Fruit fly (Drosophila melanogaster) whole organism, wandering third instar larva: ENCODE data around the gene Pif1B.

Source experiments
- Abd-B ChIP-seq: fragments of >200 bp; optimal IDR thresholded peaks from 2 replicates; lab custom pipeline; 2017; ENCODE audit warnings: missing biosample characterization, missing genetic modification characterization
- CG32264 ChIP-seq: fragments of 200-800 bp; sonication (Bioruptor generic); optimal IDR thresholded peaks from 2 replicates; lab custom pipeline; 2016; ENCODE audit warnings: missing biosample characterization, missing genetic modification characterization
- CG9705 ChIP-seq: fragments of 200-800 bp; sonication (Bioruptor generic); optimal IDR thresholded peaks from 2 replicates; lab custom pipeline; 2018; ENCODE audit warnings: missing biosample characterization, mild to moderate bottlenecking, missing genetic modification characterization
- CrebA ChIP-seq: fragments of 200-800 bp; sonication (Bioruptor generic); optimal IDR thresholded peaks from 2 replicates; lab custom pipeline; 2016; ENCODE audit warnings: missing biosample characterization, mild to moderate bottlenecking, missing genetic modification characterization, borderline replicate concordance
- Dfd ChIP-seq: fragments of >200 bp; optimal IDR thresholded peaks from 2 replicates; lab custom pipeline; 2017; ENCODE audit warnings: missing biosample characterization, missing genetic modification characterization
- Dif ChIP-seq: fragments of 200-275, 200-300 bp; sonication (Bioruptor generic); optimal IDR thresholded peaks from 2 replicates; lab custom pipeline; 2018; ENCODE audit warnings: missing biosample characterization, missing genetic modification characterization; ENCODE audit not compliant: partially characterized antibody
- GATAd ChIP-seq: sonication (Bioruptor generic); optimal IDR thresholded peaks from 2 replicates; lab custom pipeline; 2016; ENCODE audit warnings: missing biosample characterization, missing genetic modification characterization
- HLH106 ChIP-seq: fragments of 200-800 bp; optimal IDR thresholded peaks from 3 replicates; lab custom pipeline; 2019; ENCODE audit warnings: missing biosample characterization, mild to moderate bottlenecking, missing genetic modification characterization, moderate library complexity
- Hnf4 ChIP-seq: fragments of 200-800 bp; sonication (Bioruptor generic); optimal IDR thresholded peaks from 2 replicates; lab custom pipeline; 2016; ENCODE audit warnings: missing biosample characterization, mild to moderate bottlenecking, missing genetic modification characterization
- Hr78 ChIP-seq: fragments of >200 bp; optimal IDR thresholded peaks from 2 replicates; lab custom pipeline; 2017; ENCODE audit warnings: missing biosample characterization, missing genetic modification characterization
- N ChIP-seq: fragments of >200 bp; optimal IDR thresholded peaks from 2 replicates; lab custom pipeline; 2018; ENCODE audit warnings: missing biosample characterization, missing external identifiers, missing genetic modification characterization
- Rel ChIP-seq, 2 experiments: fragments of 200-800 bp; sonication (Bioruptor generic) in 1 of 2; optimal IDR thresholded peaks; 2 replicates in 1 of 2; 3 replicates in 1 of 2; lab custom pipeline; 2016 to 2019; ENCODE audit warnings: mild to moderate bottlenecking in 2 of 2, missing biosample characterization in 2 of 2, missing genetic modification characterization in 2 of 2, moderate library complexity in 1 of 2
- Sp1 ChIP-seq: fragments of 200-800 bp; sonication (Bioruptor generic); optimal IDR thresholded peaks from 3 replicates; lab custom pipeline; 2019; ENCODE audit warnings: missing biosample characterization, mild to moderate bottlenecking, missing genetic modification characterization, moderate library complexity
- Vsx2 ChIP-seq: fragments of 200-300, 225-300 bp; sonication (Bioruptor generic); optimal IDR thresholded peaks from 2 replicates; lab custom pipeline; 2018; ENCODE audit warnings: missing biosample characterization, missing genetic modification characterization; ENCODE audit not compliant: partially characterized antibody
- br ChIP-seq: fragments of 200-800 bp; sonication (Bioruptor generic); optimal IDR thresholded peaks from 2 replicates; lab custom pipeline; 2016; ENCODE audit warnings: missing biosample characterization, missing genetic modification characterization
- brk ChIP-seq: fragments of 200-800 bp; sonication (Bioruptor generic); optimal IDR thresholded peaks from 2 replicates; lab custom pipeline; 2016; ENCODE audit warnings: missing biosample characterization, mild to moderate bottlenecking, missing genetic modification characterization
- dl ChIP-seq, 2 experiments: fragments of 175-275, 200-275 bp in 1 of 2; fragments of 200-275 bp in 1 of 2; sonication (Bioruptor generic); optimal IDR thresholded peaks; lab custom pipeline; 2018; ENCODE audit warnings: mild to moderate bottlenecking in 2 of 2, missing biosample characterization in 2 of 2, missing genetic modification characterization in 2 of 2, moderate library complexity in 2 of 2; ENCODE audit not compliant: partially characterized antibody in 2 of 2, insufficient read depth in 1 of 2
- dsf ChIP-seq: sonication (Bioruptor generic); optimal IDR thresholded peaks from 2 replicates; lab custom pipeline; 2016; ENCODE audit warnings: missing biosample characterization, missing genetic modification characterization, borderline replicate concordance
- ey ChIP-seq: fragments of 200-800 bp; sonication (Bioruptor generic); optimal IDR thresholded peaks from 2 replicates; lab custom pipeline; 2016; ENCODE audit warnings: missing biosample characterization, missing genetic modification characterization
- foxo ChIP-seq, 2 experiments: fragments of 200-800 bp; sonication (Bioruptor generic); optimal IDR thresholded peaks; 2 replicates in 1 of 2; 3 replicates in 1 of 2; lab custom pipeline; 2016 to 2017; ENCODE audit warnings: missing biosample characterization in 2 of 2, missing genetic modification characterization in 2 of 2
- fru ChIP-seq: fragments of 200-800 bp; sonication (Bioruptor generic); optimal IDR thresholded peaks from 3 replicates; lab custom pipeline; 2016; ENCODE audit warnings: missing biosample characterization, mild to moderate bottlenecking, missing genetic modification characterization
- h ChIP-seq: fragments of 200-800 bp; sonication (Bioruptor generic); optimal IDR thresholded peaks from 3 replicates; lab custom pipeline; 2016; ENCODE audit warnings: missing biosample characterization, mild to moderate bottlenecking, missing genetic modification characterization
- jim ChIP-seq: fragments of 175-275, 200-325 bp; sonication (Bioruptor generic); optimal IDR thresholded peaks from 2 replicates; lab custom pipeline; 2016; ENCODE audit warnings: missing biosample characterization, mild to moderate bottlenecking, missing genetic modification characterization
- lola ChIP-seq: fragments of >200 bp; optimal IDR thresholded peaks from 2 replicates; lab custom pipeline; 2017; ENCODE audit warnings: missing biosample characterization, missing genetic modification characterization
- rgr ChIP-seq: fragments of 200-800 bp; sonication (Bioruptor generic); optimal IDR thresholded peaks from 3 replicates; lab custom pipeline; 2016; ENCODE audit warnings: missing biosample characterization, mild to moderate bottlenecking, missing genetic modification characterization
- sage ChIP-seq: fragments of 200-800 bp; sonication (Bioruptor generic); optimal IDR thresholded peaks from 2 replicates; lab custom pipeline; 2016; ENCODE audit warnings: missing biosample characterization, mild to moderate bottlenecking, missing genetic modification characterization
- sv ChIP-seq: fragments of 200-800 bp; sonication (Bioruptor generic); optimal IDR thresholded peaks from 3 replicates; lab custom pipeline; 2016; ENCODE audit warnings: missing biosample characterization, missing genetic modification characterization
- woc ChIP-seq: sonication (Bioruptor generic); optimal IDR thresholded peaks from 2 replicates; lab custom pipeline; 2016; ENCODE audit warnings: missing biosample characterization, mild to moderate bottlenecking, missing genetic modification characterization

Gene Pif1B

dm6 chr3R:8793726-8794125 lies 7.2 kb downstream of the Pif1B start:
- TF ChIP-seq foxo (GFP tag; optimal IDR thresholded peaks at IDR 0.05; lab: Kevin White, UChicago) = peak in 1 of 2 experiments; percentile 0
- TF ChIP-seq fru = no peak
- TF ChIP-seq woc = no peak

dm6 chr3R:8792463-8793175 lies 8.4 kb downstream of the Pif1B start:
- TF ChIP-seq jim (no peak), N (GFP tag; lab: Kevin White, UChicago) (no peak), lola (GFP tag; lab: Kevin White, UChicago) (no peak), CG9705 (GFP tag; lab: Kevin White, UChicago) (no peak), dl (GFP tag; optimal IDR thresholded peaks at IDR 0.05; lab: Kevin White, UChicago; ENCODE audit: insufficient read depth in 1 of 2, partially characterized antibody in 2 of 2) (peak in 1 of 2 experiments; percentile 64), CrebA (GFP tag; lab: Kevin White, UChicago) (no peak), Dfd (GFP tag; lab: Kevin White, UChicago) (no peak), Sp1 (GFP tag; lab: Kevin White, UChicago) (peak; percentile 20), Hnf4 (GFP tag; lab: Kevin White, UChicago) (no peak), Hr78 (GFP tag; lab: Kevin White, UChicago) (no peak), GATAd (GFP tag; lab: Kevin White, UChicago) (no peak), CG32264 (GFP tag; lab: Kevin White, UChicago) (no peak), sage (GFP tag; lab: Kevin White, UChicago) (no peak), Dif (GFP tag; lab: Kevin White, UChicago) (peak; percentile 78), Vsx2 (peak; percentile 70), Abd-B (GFP tag; lab: Kevin White, UChicago) (no peak), Rel (GFP tag; optimal IDR thresholded peaks at IDR 0.05; lab: Kevin White, UChicago) (no peak), Rel (tag; optimal IDR thresholded peaks at IDR 0.05; lab: Kevin White, UChicago) (no peak), br (GFP tag; lab: Kevin White, UChicago) (no peak), sv (GFP tag; lab: Kevin White, UChicago) (no peak)

- TF ChIP-seq lola (GFP tag; lab: Kevin White, UChicago) = no peak
- peak; percentile 42 for TF ChIP-seq h (GFP tag; lab: Kevin White, UChicago)
- no peak for TF ChIP-seq brk (GFP tag; lab: Kevin White, UChicago)
- peak; percentile 24 for TF ChIP-seq HLH106
- TF ChIP-seq ey = peak; percentile 31
- peak; percentile 5 for TF ChIP-seq rgr
- peak in 1 of 2 experiments; percentile 37 for TF ChIP-seq foxo (GFP tag; optimal IDR thresholded peaks at IDR 0.05; lab: Kevin White, UChicago)
- peak; percentile 15 for TF ChIP-seq fru
Observed at dm6 chr3R:8788722-8789400, 12.1 kb downstream of the Pif1B start.

- no peak for TF ChIP-seq Abd-B (GFP tag; lab: Kevin White, UChicago)
- TF ChIP-seq dsf (GFP tag; lab: Kevin White, UChicago) = no peak
- TF ChIP-seq HLH106 = peak; percentile 31
- peak; percentile 46 for TF ChIP-seq woc
- no peak for TF ChIP-seq lola (GFP tag; lab: Kevin White, UChicago)
- peak; percentile 30 for TF ChIP-seq Vsx2
- peak; percentile 35 for TF ChIP-seq h (GFP tag; lab: Kevin White, UChicago)
- TF ChIP-seq, all 38 proteins: peak for 4
Observed at dm6 chr3R:8787538-8788282, 13.3 kb downstream of the Pif1B start.

- peak; percentile 0 for TF ChIP-seq Vsx2
- TF ChIP-seq CG9705 (GFP tag; lab: Kevin White, UChicago) = no peak
- no peak for TF ChIP-seq ey
- no peak for TF ChIP-seq br (GFP tag; lab: Kevin White, UChicago)
- no peak for TF ChIP-seq fru
- no peak for TF ChIP-seq Dfd (GFP tag; lab: Kevin White, UChicago)
- peak; percentile 31 for TF ChIP-seq Dif (GFP tag; lab: Kevin White, UChicago)
- TF ChIP-seq, all 38 proteins: peak for 2
Observed at dm6 chr3R:8785451-8785850, 15.5 kb downstream of the Pif1B start.
